Fruit fly (Drosophila melanogaster): ENCODE measurements around the gene CG42249.

Gene CG42249

dm6 chrX:11132312-11132711 lies 36.2 kb downstream of the CG42249 start, which contains the start of gene CG44385:
CG44385 (minus strand) TSS chrX:11132412.
- TF ChIP-seq CG1832 (GFP tag; optimal IDR thresholded peaks at IDR 0.05) (no peak), CG33213 (GFP tag; optimal IDR thresholded peaks at IDR 0.05) (no peak), org-1 (GFP tag; optimal IDR thresholded peaks at IDR 0.05) (no peak), tup (GFP tag; optimal IDR thresholded peaks at IDR 0.05) (no peak), ac (GFP tag; optimal IDR thresholded peaks at IDR 0.05) (no peak), Asciz (GFP tag; optimal IDR thresholded peaks at IDR 0.05) (no peak), Side (GFP tag; optimal IDR thresholded peaks at IDR 0.05) (no peak), CG4360 (GFP tag; IDR thresholded peaks at IDR 0.05) (no peak), Adf1 (GFP tag; IDR thresholded peaks at IDR 0.05) (no peak), exex (tag; optimal IDR thresholded peaks at IDR 0.05) (no peak), ewg (GFP tag; optimal IDR thresholded peaks at IDR 0.05) (no peak)

dm6 chrX:11135840-11136586 lies 39.9 kb downstream of the CG42249 start:
- TF ChIP-seq twi (tag; optimal IDR thresholded peaks at IDR 0.05): no peak
- no peak for TF ChIP-seq CG16779 (GFP tag; IDR thresholded peaks at IDR 0.05)
- no peak for TF ChIP-seq CG10959 (GFP tag; IDR thresholded peaks at IDR 0.05)
- TF ChIP-seq Eip74EF (GFP tag; optimal IDR thresholded peaks at IDR 0.05): no peak
- TF ChIP-seq Myb (GFP tag; optimal IDR thresholded peaks at IDR 0.05): peak; percentile 73
- no peak for TF ChIP-seq gro (GFP tag; optimal IDR thresholded peaks at IDR 0.05)
- peak in 1 of 2 experiments; percentile 54 for TF ChIP-seq Dfd (GFP tag; optimal IDR thresholded peaks at IDR 0.05)
- 0 out of 3 replicates have a peak, but pooled peaks have one; percentile 11 for TF ChIP-seq dysf (GFP tag; IDR thresholded peaks at IDR 0.05)
- peak; percentile 31; the same call in 2 of the 3 replicates for TF ChIP-seq Aef1 (GFP tag; IDR thresholded peaks at IDR 0.05)
- no peak for TF ChIP-seq lbe (GFP tag; optimal IDR thresholded peaks at IDR 0.05)
- TF ChIP-seq bcd (GFP tag; optimal IDR thresholded peaks at IDR 0.05): no peak
- no peak for TF ChIP-seq vvl (GFP tag; IDR thresholded peaks at IDR 0.05)
- TF ChIP-seq CG13624 (GFP tag; optimal IDR thresholded peaks at IDR 0.05): no peak
- no peak for TF ChIP-seq ci (GFP tag; IDR thresholded peaks at IDR 0.05)
- TF ChIP-seq CG32772 (GFP tag; IDR thresholded peaks at IDR 0.05): peak; percentile 81
- TF ChIP-seq CG8281 (tag; optimal IDR thresholded peaks at IDR 0.05): no peak
- TF ChIP-seq Lpt (GFP tag; optimal IDR thresholded peaks at IDR 0.05): no peak
- peak; percentile 68 for TF ChIP-seq Med (GFP tag)
- TF ChIP-seq CG3407 (GFP tag; optimal IDR thresholded peaks at IDR 0.05): no peak
- peak; percentile 23 for TF ChIP-seq jumu (GFP tag; optimal IDR thresholded peaks at IDR 0.05)
- no peak for TF ChIP-seq Rfx (GFP tag; IDR thresholded peaks at IDR 0.05)
- no peak for TF ChIP-seq CG6813 (GFP tag; optimal IDR thresholded peaks at IDR 0.05)
- no peak for TF ChIP-seq psq (GFP tag; optimal IDR thresholded peaks at IDR 0.05)
- peak; percentile 95 for TF ChIP-seq nerfin-1 (tag; optimal IDR thresholded peaks at IDR 0.05)
- no peak for TF ChIP-seq esg (GFP tag; conservative IDR thresholded peaks at IDR 0.05)
- peak; percentile 89 for TF ChIP-seq CG8478 (optimal IDR thresholded peaks at IDR 0.05)
- TF ChIP-seq lov (optimal IDR thresholded peaks at IDR 0.05): no peak
- TF ChIP-seq lov (GFP tag; IDR thresholded peaks at IDR 0.05): no peak
- TF ChIP-seq CG10462 (GFP tag; optimal IDR thresholded peaks at IDR 0.05): no peak
- peak; percentile 3 for TF ChIP-seq CG30020 (tag; optimal IDR thresholded peaks at IDR 0.05)
- TF ChIP-seq kni (GFP tag; optimal IDR thresholded peaks at IDR 0.05): no peak
- no peak for TF ChIP-seq en (GFP tag; optimal IDR thresholded peaks at IDR 0.05)
- TF ChIP-seq ind (GFP tag; optimal IDR thresholded peaks at IDR 0.05): no peak
- no peak for TF ChIP-seq zf30C (GFP tag; optimal IDR thresholded peaks at IDR 0.05)
- TF ChIP-seq sens (GFP tag): peak; percentile 66
- TF ChIP-seq CG2199 (GFP tag; IDR thresholded peaks at IDR 0.05): no peak
- no peak for TF ChIP-seq CG11695 (GFP tag; IDR thresholded peaks at IDR 0.05)
- TF ChIP-seq MESR4 (GFP tag; optimal IDR thresholded peaks at IDR 0.05): no peak
- no peak for TF ChIP-seq Opbp (GFP tag; IDR thresholded peaks at IDR 0.05; ENCODE audit: partially characterized antibody)

Data from whole organism, embryonic.